Fruit fly (Drosophila melanogaster) whole organism, pupa: ENCODE results near the gene Snap24.
A peak's percentile ranks its signal among the peaks of the same experiment; 100 is the strongest.

Experiments used
- CG10348 ChIP-seq: fragments of 200-800 bp; sonication (Bioruptor generic); IDR thresholded peaks from 2 replicates; pipeline ENCODE4 v1.3.6; 2022; ENCODE audit warnings: missing biosample characterization, missing genetic modification characterization
- CG12605 ChIP-seq: fragments of 200-800 bp; sonication (Bioruptor generic); IDR thresholded peaks from 2 replicates; pipeline ENCODE4 v1.3.6; 2022; ENCODE audit warnings: missing biosample characterization, missing genetic modification characterization
- CG13204 ChIP-seq: fragments of 200-800 bp; sonication (Bioruptor generic); optimal IDR thresholded peaks from 2 replicates; lab custom pipeline; 2018; ENCODE audit warnings: missing biosample characterization, mild to moderate bottlenecking, missing genetic modification characterization, moderate library complexity
- CG14655 ChIP-seq: fragments of 200-800 bp; sonication (Bioruptor generic); optimal IDR thresholded peaks from 3 replicates; lab custom pipeline; 2017; ENCODE audit warnings: mild to moderate bottlenecking, missing biosample characterization, missing genetic modification reagents, missing genetic modification characterization
- CG15710 ChIP-seq: fragments of 200-800 bp; sonication (Bioruptor generic); optimal IDR thresholded peaks from 2 replicates; lab custom pipeline; 2018; ENCODE audit warnings: missing biosample characterization, mild to moderate bottlenecking, missing genetic modification characterization, moderate library complexity
- CG17806 ChIP-seq: fragments of 200-800 bp; sonication (Bioruptor generic); optimal IDR thresholded peaks from 2 replicates; lab custom pipeline; 2018; ENCODE audit warnings: missing biosample characterization, mild to moderate bottlenecking, missing genetic modification characterization, moderate library complexity
- CG32121 ChIP-seq: fragments of 200-800 bp; sonication (Bioruptor generic); IDR thresholded peaks from 2 replicates; pipeline ENCODE4 v1.3.6; 2022; ENCODE audit warnings: missing biosample characterization, missing genetic modification characterization
- CG34367 ChIP-seq: fragments of 200-800 bp; sonication (Bioruptor generic); optimal IDR thresholded peaks from 2 replicates; lab custom pipeline; 2018; ENCODE audit warnings: missing biosample characterization, mild to moderate bottlenecking, missing genetic modification characterization
- CG4496 ChIP-seq: fragments of 200-800 bp; sonication (Bioruptor generic); IDR thresholded peaks from 3 replicates; pipeline ENCODE4 v1.3.6; 2022; ENCODE audit warnings: missing biosample characterization, missing genetic modification characterization
- CG8159 ChIP-seq: fragments of 200-800 bp; sonication (Bioruptor generic); optimal IDR thresholded peaks from 3 replicates; lab custom pipeline; 2018; ENCODE audit warnings: missing biosample characterization, mild to moderate bottlenecking, missing genetic modification characterization, moderate library complexity
- CG8301 ChIP-seq: fragments of 200-800 bp; sonication (Bioruptor generic); optimal IDR thresholded peaks from 2 replicates; lab custom pipeline; 2018; ENCODE audit warnings: missing biosample characterization, mild to moderate bottlenecking, missing genetic modification characterization
- CG9948 ChIP-seq: fragments of 200-800 bp; sonication (Bioruptor generic); optimal IDR thresholded peaks from 2 replicates; lab custom pipeline; 2018; ENCODE audit warnings: missing biosample characterization, mild to moderate bottlenecking, missing genetic modification characterization, moderate library complexity
- D1 ChIP-seq: fragments of 200-800 bp; sonication (Bioruptor generic); optimal IDR thresholded peaks from 2 replicates; lab custom pipeline; 2018; ENCODE audit warnings: missing biosample characterization, mild to moderate bottlenecking, missing genetic modification characterization, moderate library complexity
- EcR ChIP-seq: fragments of 200-800 bp; sonication (Bioruptor generic); optimal IDR thresholded peaks from 3 replicates; lab custom pipeline; 2019; ENCODE audit warnings: missing biosample characterization, missing genetic modification characterization, mild to moderate bottlenecking, moderate library complexity, missing genetic modification reagents
- Ets98B ChIP-seq: fragments of 200-800 bp; sonication (Bioruptor generic); IDR thresholded peaks from 2 replicates; pipeline ENCODE4 v1.3.6; 2022; ENCODE audit warnings: missing biosample characterization, missing genetic modification characterization
- Pif1A ChIP-seq: fragments of 200-800 bp; sonication (Bioruptor generic); optimal IDR thresholded peaks from 3 replicates; lab custom pipeline; 2016; ENCODE audit warnings: missing biosample characterization, missing genetic modification characterization
- Pif1B ChIP-seq: fragments of 200-800 bp; sonication (Bioruptor generic); optimal IDR thresholded peaks from 3 replicates; lab custom pipeline; 2016; ENCODE audit warnings: missing biosample characterization, missing genetic modification characterization
- Snoo ChIP-seq: fragments of 200-800 bp; sonication (Bioruptor generic); optimal IDR thresholded peaks from 3 replicates; lab custom pipeline; 2017; ENCODE audit warnings: missing biosample characterization, mild to moderate bottlenecking, missing genetic modification characterization, inconsistent platforms
- fd96Ca ChIP-seq: fragments of 200-800 bp; sonication (Bioruptor generic); IDR thresholded peaks from 3 replicates; pipeline ENCODE4 v1.3.6; 2022; ENCODE audit warnings: missing biosample characterization, missing genetic modification characterization
- gl ChIP-seq: fragments of 200-800 bp; sonication (Bioruptor generic); optimal IDR thresholded peaks from 2 replicates; lab custom pipeline; 2018; ENCODE audit warnings: missing biosample characterization, mild to moderate bottlenecking, missing genetic modification characterization
- rn ChIP-seq: fragments of 200-800 bp; sonication (Bioruptor generic); IDR thresholded peaks from 2 replicates; pipeline ENCODE4 v1.3.6; 2022; ENCODE audit warnings: missing biosample characterization, missing genetic modification characterization

The Snap24 gene

dm6 chr3R:9747272-9747874 lies 15.6 kb downstream of the Snap24 start, which contains the start of gene CG12948:
Gene CG12948, minus strand, starts transcription at chr3R:9747744.
- TF ChIP-seq CG32121 (GFP tag; lab: Robert Waterston, UW), result peak; percentile 24; the same call in 1 of the 2 replicates
- TF ChIP-seq CG8301 (tag; lab: Kevin White, UChicago), result no peak
- TF ChIP-seq EcR, result peak; percentile 51
- TF ChIP-seq CG13204 (GFP tag; lab: Kevin White, UChicago), result no peak
- TF ChIP-seq Ets98B (GFP tag; lab: Robert Waterston, UW), result peak; percentile 35; the same call in 1 of the 2 replicates
- no peak for TF ChIP-seq CG12605 (GFP tag; lab: Robert Waterston, UW)
- TF ChIP-seq CG17806 (tag; lab: Kevin White, UChicago), result peak; percentile 23
- no peak for TF ChIP-seq Pif1B
- peak; percentile 55 for TF ChIP-seq Snoo (tag; lab: Kevin White, UChicago)
- no peak for TF ChIP-seq CG14655 (GFP tag; lab: Kevin White, UChicago)
- no peak for TF ChIP-seq Pif1A (GFP tag; lab: Kevin White, UChicago)
- TF ChIP-seq gl (tag; lab: Kevin White, UChicago), result peak; percentile 29
- peak; percentile 24 for TF ChIP-seq CG9948
- TF ChIP-seq fd96Ca (GFP tag; lab: Robert Waterston, UW), result peak; percentile 7; the same call in 1 of the 3 replicates
- peak; percentile 53 for TF ChIP-seq CG15710 (tag; lab: Kevin White, UChicago)
- TF ChIP-seq CG8159 (tag; lab: Kevin White, UChicago), result no peak
- no peak for TF ChIP-seq rn
- TF ChIP-seq D1 (tag; lab: Kevin White, UChicago), result no peak
- TF ChIP-seq CG34367 (tag; lab: Kevin White, UChicago), result no peak
- no peak for TF ChIP-seq CG10348 (GFP tag; lab: Robert Waterston, UW)
- TF ChIP-seq CG4496 (GFP tag; lab: Robert Waterston, UW), result peak; percentile 47; the same call in 1 of the 3 replicates

- TF ChIP-seq CG34367 (tag; lab: Kevin White, UChicago), result no peak
- TF ChIP-seq CG8159 (tag; lab: Kevin White, UChicago), result no peak
- no peak for TF ChIP-seq CG12605 (GFP tag; lab: Robert Waterston, UW)
- peak; percentile 9 for TF ChIP-seq EcR
- TF ChIP-seq Pif1B, result no peak
- no peak for TF ChIP-seq CG15710 (tag; lab: Kevin White, UChicago)
These were observed 16.7 kb downstream of the Snap24 start, which contains the start of gene CG34409 for dm6 chr3R:9746267-9746666. Gene CG34409, minus strand, starts transcription at chr3R:9746367.

- no peak for TF ChIP-seq CG17806 (tag; lab: Kevin White, UChicago)
- no peak for TF ChIP-seq Pif1A (GFP tag; lab: Kevin White, UChicago)
- TF ChIP-seq D1 (tag; lab: Kevin White, UChicago), result no peak
- TF ChIP-seq gl (tag; lab: Kevin White, UChicago), result no peak
- peak; percentile 76 for TF ChIP-seq EcR
- TF ChIP-seq Pif1B, result no peak
These were observed 17.5 kb downstream of the Snap24 start for dm6 chr3R:9745442-9745841.

DNA sequence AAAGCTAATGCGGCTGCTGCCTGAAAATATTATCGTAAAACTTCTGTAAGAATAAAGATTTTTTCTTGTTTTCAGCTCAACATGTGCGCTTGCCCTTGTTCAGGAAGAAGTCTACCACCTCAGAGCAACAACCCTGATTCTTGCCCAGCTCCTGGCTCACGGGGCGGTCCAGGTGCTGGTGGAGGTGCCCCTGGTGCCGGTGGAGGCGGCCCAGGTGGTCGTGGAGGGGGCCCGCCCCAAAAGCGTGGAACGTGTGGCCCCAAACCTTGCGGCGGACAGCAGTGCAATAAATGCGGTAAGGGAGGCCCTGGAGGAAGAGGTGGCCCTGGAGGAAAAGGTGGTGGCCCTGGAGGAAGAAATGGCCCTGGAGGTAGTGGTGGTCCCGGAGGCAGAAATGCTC lies 19.0 kb downstream of the Snap24 start:
- TF ChIP-seq D1 (tag; lab: Kevin White, UChicago), result no peak
- TF ChIP-seq CG14655 (GFP tag; lab: Kevin White, UChicago), result no peak
- TF ChIP-seq CG17806 (tag; lab: Kevin White, UChicago), result no peak
- TF ChIP-seq CG32121 (GFP tag; lab: Robert Waterston, UW), result no peak
- no peak for TF ChIP-seq CG12605 (GFP tag; lab: Robert Waterston, UW)
- no peak for TF ChIP-seq CG13204 (GFP tag; lab: Kevin White, UChicago)
- no peak for TF ChIP-seq CG9948
- TF ChIP-seq Ets98B (GFP tag; lab: Robert Waterston, UW), result no peak
- TF ChIP-seq EcR, result no peak
- TF ChIP-seq rn, result no peak
- TF ChIP-seq CG8159 (tag; lab: Kevin White, UChicago), result no peak
- no peak for TF ChIP-seq Pif1B
- TF ChIP-seq CG15710 (tag; lab: Kevin White, UChicago), result no peak
- no peak for TF ChIP-seq CG8301 (tag; lab: Kevin White, UChicago)
- TF ChIP-seq fd96Ca (GFP tag; lab: Robert Waterston, UW), result no peak
- no peak for TF ChIP-seq CG34367 (tag; lab: Kevin White, UChicago)
- no peak for TF ChIP-seq Snoo (tag; lab: Kevin White, UChicago)
- no peak for TF ChIP-seq CG4496 (GFP tag; lab: Robert Waterston, UW)
- TF ChIP-seq Pif1A (GFP tag; lab: Kevin White, UChicago), result no peak
- TF ChIP-seq, all 21 proteins: peak for 0

dm6 chr3R:9743217-9743616 lies 19.7 kb downstream of the Snap24 start, which contains the start of gene CG31415:
Gene CG31415, plus strand, starts transcription at chr3R:9743517.
- TF ChIP-seq CG12605 (GFP tag; lab: Robert Waterston, UW), result no peak
- no peak for TF ChIP-seq CG13204 (GFP tag; lab: Kevin White, UChicago)
- TF ChIP-seq CG15710 (tag; lab: Kevin White, UChicago), result no peak
- no peak for TF ChIP-seq Ets98B (GFP tag; lab: Robert Waterston, UW)
- no peak for TF ChIP-seq CG14655 (GFP tag; lab: Kevin White, UChicago)
- no peak for TF ChIP-seq Pif1A (GFP tag; lab: Kevin White, UChicago)
- TF ChIP-seq Snoo (tag; lab: Kevin White, UChicago), result no peak
- no peak for TF ChIP-seq D1 (tag; lab: Kevin White, UChicago)
- TF ChIP-seq fd96Ca (GFP tag; lab: Robert Waterston, UW), result no peak
- TF ChIP-seq Pif1B, result no peak
- TF ChIP-seq CG34367 (tag; lab: Kevin White, UChicago), result no peak
- TF ChIP-seq CG32121 (GFP tag; lab: Robert Waterston, UW), result no peak
- no peak for TF ChIP-seq rn
- TF ChIP-seq EcR, result no peak
- TF ChIP-seq CG4496 (GFP tag; lab: Robert Waterston, UW), result no peak
- no peak for TF ChIP-seq gl (tag; lab: Kevin White, UChicago)
- TF ChIP-seq CG10348 (GFP tag; lab: Robert Waterston, UW), result no peak
- TF ChIP-seq CG8301 (tag; lab: Kevin White, UChicago), result no peak
